Worm (Caenorhabditis elegans) whole organism, mixed stage, embryonic: ENCODE data around the gene nspc-16.

Source experiments
- bed-3 ChIP-seq: fragments of 200-800 bp; sonication (Bioruptor generic); optimal IDR thresholded peaks from 3 replicates; lab custom pipeline; 2018; ENCODE audit warnings: mild to moderate bottlenecking, missing genetic modification characterization, moderate library complexity, missing compliant biosample characterization
- blmp-1 ChIP-seq: fragments of 150-350 bp; optimal IDR thresholded peaks from 2 replicates; lab custom pipeline; 2014; ENCODE audit warnings: missing biosample characterization, missing genetic modification characterization
- ces-1 ChIP-seq: fragments of 150-350 bp; optimal IDR thresholded peaks from 2 replicates; lab custom pipeline; 2014; ENCODE audit warnings: missing biosample characterization, missing genetic modification reagents, missing genetic modification characterization
- cnd-1 ChIP-seq: fragments of 200-800 bp; sonication (Bioruptor generic); optimal IDR thresholded peaks from 2 replicates; lab custom pipeline; 2018; ENCODE audit warnings: mild to moderate bottlenecking, missing genetic modification characterization, missing compliant biosample characterization
- elt-1 ChIP-seq: sonication (generic microtip); optimal IDR thresholded peaks from 2 replicates; lab custom pipeline; 2017; ENCODE audit warnings: missing genetic modification characterization, mild to moderate bottlenecking, missing compliant biosample characterization, antibody characterized with exemption, moderate library complexity, borderline replicate concordance; ENCODE audit not compliant: insufficient read depth
- elt-3 ChIP-seq: fragments of 150-350 bp; optimal IDR thresholded peaks from 2 replicates; lab custom pipeline; 2014; ENCODE audit warnings: missing biosample characterization, missing genetic modification characterization
- hlh-1 ChIP-seq: fragments of 150-350 bp; optimal IDR thresholded peaks from 2 replicates; lab custom pipeline; 2014; ENCODE audit warnings: missing biosample characterization, missing genetic modification reagents, missing genetic modification characterization
- lsy-2 ChIP-seq: fragments of 150-350 bp; optimal IDR thresholded peaks from 2 replicates; lab custom pipeline; 2014; ENCODE audit warnings: missing biosample characterization, missing genetic modification characterization
- pha-4 ChIP-seq: fragments of 150-350 bp; optimal IDR thresholded peaks from 2 replicates; lab custom pipeline; 2018; ENCODE audit warnings: missing biosample characterization, missing genetic modification reagents, missing genetic modification characterization
- snpc-4 ChIP-seq: fragments of 150-350 bp; optimal IDR thresholded peaks from 2 replicates; lab custom pipeline; 2014; ENCODE audit warnings: missing biosample characterization, missing genetic modification characterization
- unc-62 ChIP-seq: fragments of 150-350 bp; optimal IDR thresholded peaks from 2 replicates; lab custom pipeline; 2014; ENCODE audit warnings: missing biosample characterization, missing genetic modification reagents, missing genetic modification characterization
- ztf-11 ChIP-seq: fragments of 150-350 bp; optimal IDR thresholded peaks from 2 replicates; lab custom pipeline; 2014; ENCODE audit warnings: missing biosample characterization, missing genetic modification characterization

DNA sequence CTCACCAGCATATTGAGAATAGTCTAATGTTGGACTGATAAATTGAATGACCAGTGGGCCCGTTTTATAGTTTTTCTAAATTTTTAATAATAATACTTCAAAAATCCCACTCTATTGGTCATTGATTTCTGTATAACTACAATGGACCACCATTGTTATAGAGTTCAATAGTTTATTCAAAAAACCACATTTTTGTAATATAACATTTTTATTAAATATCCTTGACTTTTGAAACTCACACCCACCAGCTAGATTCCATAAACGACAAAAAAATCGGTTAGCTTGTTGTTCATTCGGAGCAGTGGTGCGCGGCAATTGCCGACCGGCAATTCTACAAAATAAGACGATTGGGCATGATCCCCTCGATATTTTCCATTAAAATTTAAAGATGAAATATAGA, 4.2 kb downstream of the nspc-16 start, which contains the start of gene nspc-18:
- TF ChIP-seq unc-62 (GFP tag; lab: Kevin White, UChicago), result no peak
- TF ChIP-seq cnd-1, result no peak
- no peak for TF ChIP-seq ztf-11 (tag; lab: Kevin White, UChicago)
- TF ChIP-seq hlh-1, result no peak
- no peak for TF ChIP-seq snpc-4
- no peak for TF ChIP-seq bed-3 (GFP tag; lab: Kevin White, UChicago)
- no peak for TF ChIP-seq elt-3 (tag; lab: Kevin White, UChicago)
- TF ChIP-seq lsy-2 (tag; lab: Kevin White, UChicago), result no peak
- TF ChIP-seq pha-4 (tag; lab: Kevin White, UChicago), result no peak
- no peak for TF ChIP-seq ces-1
- TF ChIP-seq blmp-1 (tag; lab: Kevin White, UChicago), result no peak
- TF ChIP-seq elt-1 (tag; lab: Kevin White, UChicago), result no peak
